Worm (Caenorhabditis elegans): ENCODE measurements around the gene cul-3.

cul-3 gene

ce11 chrV:141257-141656 is 36.0 kb upstream of the cul-3 start, which contains the start of gene W03F9.11:
Gene W03F9.11 (minus strand): TSS chrV:141357.
- no peak for TF ChIP-seq aha-1 (tag; optimal IDR thresholded peaks at IDR 0.05)

DNA sequence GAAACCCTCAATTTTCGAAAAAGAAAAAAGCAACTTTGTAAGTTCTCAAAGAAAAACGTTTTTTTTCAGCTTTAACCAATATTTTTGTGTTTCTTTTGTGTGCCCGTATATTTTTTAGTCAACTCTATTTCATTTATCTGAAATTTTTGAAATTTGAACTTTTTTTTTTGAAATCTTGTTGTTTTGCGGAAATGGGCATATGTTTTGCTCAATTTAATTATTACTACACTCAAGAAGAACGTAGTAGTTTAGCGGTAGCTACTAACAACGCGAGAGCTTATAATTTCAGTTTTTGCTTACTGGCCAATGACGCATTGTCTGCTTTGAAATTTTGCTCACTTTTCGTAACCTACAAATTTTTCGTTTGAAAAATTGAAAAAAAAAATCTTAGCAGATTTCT is 32.4 kb upstream of the cul-3 start, which contains the start of gene srh-82:
Gene srh-82 (plus strand): TSS at position 301 of the 400 bp plus-strand sequence.
- no peak for TF ChIP-seq ceh-82 (tag; optimal IDR thresholded peaks at IDR 0.05)
- TF ChIP-seq efl-1 (optimal IDR thresholded peaks at IDR 0.05), result no peak
- TF ChIP-seq efl-1 (GFP tag; optimal IDR thresholded peaks at IDR 0.05 in 1 of 2), result peak in 1 of 2 experiments; percentile 0
- TF ChIP-seq nhr-77 (tag; optimal IDR thresholded peaks at IDR 0.05), result no peak
- TF ChIP-seq pag-3 (tag; optimal IDR thresholded peaks at IDR 0.05; ENCODE audit: borderline replicate concordance, insufficient read depth), result no peak
- TF ChIP-seq lir-3 (tag; optimal IDR thresholded peaks at IDR 0.05; ENCODE audit: poor library complexity), result no peak

- TF ChIP-seq lin-39 (tag; optimal IDR thresholded peaks at IDR 0.05) (no peak), Y116A8C.19 (tag; optimal IDR thresholded peaks at IDR 0.05; ENCODE audit: borderline replicate concordance) (no peak), C04F5.9 (tag; optimal IDR thresholded peaks at IDR 0.05) (no peak), nhr-19 (GFP tag; conservative IDR thresholded peaks at IDR 0.05) (no peak), skn-1 (tag; optimal IDR thresholded peaks at IDR 0.05) (no peak), egl-27 (tag; optimal IDR thresholded peaks at IDR 0.05) (no peak), nhr-85 (tag) (no peak), rnt-1 (tag; optimal IDR thresholded peaks at IDR 0.05) (no peak), zip-4 (GFP tag; optimal IDR thresholded peaks at IDR 0.05) (no peak), lin-13 (GFP tag; optimal IDR thresholded peaks at IDR 0.05) (no peak)
Observed at ce11 chrV:145694-146093, 31.5 kb upstream of the cul-3 start.

DNA sequence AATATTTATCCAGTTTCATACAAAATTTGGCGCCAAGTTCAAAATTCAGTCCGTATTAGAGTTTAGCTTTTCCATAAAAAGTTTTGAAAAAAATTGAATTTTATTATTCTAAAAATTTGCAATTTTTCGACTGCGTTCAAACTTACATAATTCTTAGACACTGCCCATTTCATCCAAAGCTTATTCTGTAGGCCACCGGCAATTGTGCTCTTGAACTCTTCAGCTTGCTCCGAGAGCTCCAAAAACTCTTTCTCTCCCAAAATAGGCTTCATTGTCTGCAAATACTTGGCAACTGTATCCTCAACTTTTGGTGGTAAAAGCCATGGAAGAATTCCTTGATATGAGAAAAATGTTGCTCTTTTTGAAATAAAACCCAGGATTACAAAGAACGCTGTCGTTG is 27.2 kb upstream of the cul-3 start:
- no peak for TF ChIP-seq unc-30 (tag; optimal IDR thresholded peaks at IDR 0.05)
- TF ChIP-seq skn-1 (tag; optimal IDR thresholded peaks at IDR 0.05), result no peak
- TF ChIP-seq nhr-76 (tag; optimal IDR thresholded peaks at IDR 0.05), result no peak
- TF ChIP-seq ets-5 (GFP tag; IDR thresholded peaks at IDR 0.05), result no peak
- TF ChIP-seq pag-3 (tag; optimal IDR thresholded peaks at IDR 0.05; ENCODE audit: borderline replicate concordance, insufficient read depth), result no peak
- TF ChIP-seq lsy-2 (tag; optimal IDR thresholded peaks at IDR 0.05), result no peak
- TF ChIP-seq vab-15 (tag; optimal IDR thresholded peaks at IDR 0.05), result no peak
- TF ChIP-seq fkh-10 (GFP tag; optimal IDR thresholded peaks at IDR 0.05), result no peak
- no peak for TF ChIP-seq mef-2 (tag; optimal IDR thresholded peaks at IDR 0.05)
- no peak for TF ChIP-seq fkh-4 (tag; optimal IDR thresholded peaks at IDR 0.05; ENCODE audit: borderline replicate concordance)
- no peak for TF ChIP-seq nhr-77 (tag; optimal IDR thresholded peaks at IDR 0.05)
- TF ChIP-seq unc-86 (tag; optimal IDR thresholded peaks at IDR 0.05), result no peak

DNA sequence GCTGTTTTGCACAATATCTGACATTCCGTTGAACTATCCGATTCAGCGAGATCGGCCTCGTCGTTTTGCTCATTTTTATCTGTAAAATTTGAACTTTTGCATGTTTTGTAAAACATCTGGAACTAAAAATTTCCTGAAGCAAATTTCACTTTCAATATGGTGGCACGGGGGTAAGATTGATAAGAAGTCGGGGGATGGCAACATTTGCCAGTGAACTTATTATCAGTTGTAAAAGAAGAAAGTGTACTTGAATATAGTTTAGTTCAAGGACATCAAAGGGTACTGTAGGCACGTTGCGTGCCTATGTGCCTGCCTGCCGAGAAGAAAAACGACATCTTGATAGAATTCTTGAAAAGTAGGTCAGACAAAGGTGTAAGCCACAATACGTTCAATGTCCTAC is 25.9 kb upstream of the cul-3 start, which contains the start of gene W03F9.4:
Gene W03F9.4 (minus strand): TSS at position 79 of the 400 bp plus-strand sequence.
- TF ChIP-seq lin-15B (tag; optimal IDR thresholded peaks at IDR 0.05) (no peak), elt-2 (tag; optimal IDR thresholded peaks at IDR 0.05) (no peak), elt-3 (tag; optimal IDR thresholded peaks at IDR 0.05) (no peak), lin-39 (tag; optimal IDR thresholded peaks at IDR 0.05) (no peak), nhr-71 (tag; optimal IDR thresholded peaks at IDR 0.05) (no peak), ceh-88 (GFP tag; IDR thresholded peaks at IDR 0.05) (no peak), ztf-4 (tag; optimal IDR thresholded peaks at IDR 0.05) (no peak), unc-62 (GFP tag; optimal IDR thresholded peaks at IDR 0.05) (no peak), snpc-4 (tag; optimal IDR thresholded peaks at IDR 0.05) (no peak), unc-30 (tag; optimal IDR thresholded peaks at IDR 0.05) (no peak), efl-1 (optimal IDR thresholded peaks at IDR 0.05) (no peak), efl-1 (GFP tag; optimal IDR thresholded peaks at IDR 0.05 in 1 of 2) (peak in 1 of 2 experiments; percentile 28), swsn-7 (tag; optimal IDR thresholded peaks at IDR 0.05) (no peak), nhr-12 (tag; optimal IDR thresholded peaks at IDR 0.05) (no peak), nhr-28 (tag; optimal IDR thresholded peaks at IDR 0.05) (no peak), sup-37 (GFP tag; optimal IDR thresholded peaks at IDR 0.05) (no peak), fkh-10 (GFP tag; optimal IDR thresholded peaks at IDR 0.05) (no peak), zag-1 (tag; optimal IDR thresholded peaks at IDR 0.05) (no peak), fkh-8 (tag; optimal IDR thresholded peaks at IDR 0.05) (no peak), nhr-90 (tag; optimal IDR thresholded peaks at IDR 0.05; ENCODE audit: poor library complexity) (no peak), C04F5.9 (tag; optimal IDR thresholded peaks at IDR 0.05) (no peak), ces-1 (GFP tag; optimal IDR thresholded peaks at IDR 0.05) (no peak), blmp-1 (tag; optimal IDR thresholded peaks at IDR 0.05) (peak; percentile 55), jun-1 (tag; optimal IDR thresholded peaks at IDR 0.05) (no peak), unc-98 (GFP tag; IDR thresholded peaks at IDR 0.05) (no peak), nhr-20 (tag; optimal IDR thresholded peaks at IDR 0.05) (peak; percentile 26)
